Worm (Caenorhabditis elegans): Measurements from ENCODE around the gene rpl-35.

Gene rpl-35

ce11 chrIII:7880132-7880715 is 25.3 kb downstream of the rpl-35 start:
- TF ChIP-seq ceh-34 (tag; optimal IDR thresholded peaks at IDR 0.05) (no peak), ceh-18 (tag; optimal IDR thresholded peaks at IDR 0.05) (peak; percentile 75), tbx-2 (tag; optimal IDR thresholded peaks at IDR 0.05) (no peak), unc-55 (GFP tag; optimal IDR thresholded peaks at IDR 0.05) (peak; percentile 72), rnt-1 (tag; optimal IDR thresholded peaks at IDR 0.05) (peak; percentile 46), hlh-6 (tag; optimal IDR thresholded peaks at IDR 0.05) (no peak), unc-3 (GFP tag; conservative IDR thresholded peaks at IDR 0.05) (no peak), unc-3 (tag; optimal IDR thresholded peaks at IDR 0.05) (no peak)

ce11 chrIII:7882900-7883299 is 28.0 kb downstream of the rpl-35 start, which contains the start of gene ZK688.9:
TSS of gene ZK688.9 (minus strand) at chrIII:7883000.
- no peak for TF ChIP-seq ceh-48 (tag; optimal IDR thresholded peaks at IDR 0.05)
- TF ChIP-seq dve-1 (tag; optimal IDR thresholded peaks at IDR 0.05): no peak

- TF ChIP-seq gmeb-2 (tag; optimal IDR thresholded peaks at IDR 0.05): no peak
- no peak for TF ChIP-seq tbx-2 (tag; optimal IDR thresholded peaks at IDR 0.05)
- no peak for TF ChIP-seq pha-2 (tag; optimal IDR thresholded peaks at IDR 0.05)
- TF ChIP-seq elt-2 (tag; optimal IDR thresholded peaks at IDR 0.05): no peak
- no peak for TF ChIP-seq T23F11.4 (GFP tag; optimal IDR thresholded peaks at IDR 0.05)
- TF ChIP-seq tbx-7 (tag; optimal IDR thresholded peaks at IDR 0.05): no peak
- TF ChIP-seq hlh-6 (tag; optimal IDR thresholded peaks at IDR 0.05): no peak
- no peak for TF ChIP-seq hlh-15 (tag; optimal IDR thresholded peaks at IDR 0.05)
- no peak for TF ChIP-seq fkh-6 (tag; optimal IDR thresholded peaks at IDR 0.05)
- TF ChIP-seq fax-1 (tag; optimal IDR thresholded peaks at IDR 0.05): no peak
- TF ChIP-seq ceh-22 (tag; optimal IDR thresholded peaks at IDR 0.05): no peak
- no peak for TF ChIP-seq elt-4 (tag; optimal IDR thresholded peaks at IDR 0.05)
- TF ChIP-seq lin-11 (tag; optimal IDR thresholded peaks at IDR 0.05): no peak
- no peak for TF ChIP-seq unc-42 (tag; optimal IDR thresholded peaks at IDR 0.05)
Measured at ce11 chrIII:7884863-7885262, 29.9 kb downstream of the rpl-35 start, which contains the start of gene ZK688.11. TSS of gene ZK688.11 (minus strand) at chrIII:7884963.

ce11 chrIII:7889036-7889435 is 34.1 kb downstream of the rpl-35 start:
- TF ChIP-seq C38D4.7 (GFP tag; optimal IDR thresholded peaks at IDR 0.05) (no peak), unc-86 (tag; optimal IDR thresholded peaks at IDR 0.05) (no peak), dmd-4 (tag; optimal IDR thresholded peaks at IDR 0.05; ENCODE audit: borderline replicate concordance) (no peak), ceh-48 (tag; optimal IDR thresholded peaks at IDR 0.05) (no peak), nhr-232 (tag; optimal IDR thresholded peaks at IDR 0.05) (no peak), dve-1 (tag; optimal IDR thresholded peaks at IDR 0.05) (no peak), pqm-1 (tag; optimal IDR thresholded peaks at IDR 0.05) (no peak), pha-2 (tag; optimal IDR thresholded peaks at IDR 0.05) (no peak), ttx-3 (tag; optimal IDR thresholded peaks at IDR 0.05) (no peak), hlh-6 (tag; optimal IDR thresholded peaks at IDR 0.05) (no peak), madf-2 (tag; optimal IDR thresholded peaks at IDR 0.05) (no peak), ceh-45 (GFP tag; IDR thresholded peaks at IDR 0.05) (no peak), elt-2 (tag; optimal IDR thresholded peaks at IDR 0.05) (no peak), ceh-22 (tag; optimal IDR thresholded peaks at IDR 0.05) (no peak), C08G9.2 (tag; optimal IDR thresholded peaks at IDR 0.05) (no peak), ceh-34 (tag; optimal IDR thresholded peaks at IDR 0.05) (no peak)

ce11 chrIII:7891573-7892306 is 36.8 kb downstream of the rpl-35 start, which contains the start of the genes ZK688.5 and fahd-1:
TSS of gene ZK688.5 (minus strand) at chrIII:7891623.
TSS of gene fahd-1 (plus strand) at chrIII:7892256.
- no peak for TF ChIP-seq ceh-6 (GFP tag; optimal IDR thresholded peaks at IDR 0.05)
- no peak for TF ChIP-seq pax-1 (tag; optimal IDR thresholded peaks at IDR 0.05)
- TF ChIP-seq ceh-9 (tag; optimal IDR thresholded peaks at IDR 0.05): no peak
- no peak for TF ChIP-seq dmd-4 (tag; optimal IDR thresholded peaks at IDR 0.05; ENCODE audit: borderline replicate concordance)
- no peak for TF ChIP-seq K02D7.2 (tag; optimal IDR thresholded peaks at IDR 0.05)
- no peak for TF ChIP-seq ceh-22 (tag; optimal IDR thresholded peaks at IDR 0.05)
- no peak for TF ChIP-seq mec-3 (tag; optimal IDR thresholded peaks at IDR 0.05; ENCODE audit: borderline replicate concordance)
- no peak for TF ChIP-seq odd-2 (tag; optimal IDR thresholded peaks at IDR 0.05)
- TF ChIP-seq dve-1 (tag; optimal IDR thresholded peaks at IDR 0.05): no peak
- no peak for TF ChIP-seq K09A11.1 (tag; optimal IDR thresholded peaks at IDR 0.05; ENCODE audit: insufficient read depth)
- no peak for TF ChIP-seq ceh-30 (tag; optimal IDR thresholded peaks at IDR 0.05)
- TF ChIP-seq pros-1 (tag; optimal IDR thresholded peaks at IDR 0.05): no peak
- TF ChIP-seq sox-4 (tag; optimal IDR thresholded peaks at IDR 0.05): no peak
- no peak for TF ChIP-seq pat-9 (tag; optimal IDR thresholded peaks at IDR 0.05)
- TF ChIP-seq pqm-1 (tag; optimal IDR thresholded peaks at IDR 0.05): no peak
- TF ChIP-seq npax-4 (tag; optimal IDR thresholded peaks at IDR 0.05): no peak
- TF ChIP-seq T23F11.4 (GFP tag; optimal IDR thresholded peaks at IDR 0.05): no peak
- TF ChIP-seq elt-2 (tag; optimal IDR thresholded peaks at IDR 0.05): peak; percentile 65
- no peak for TF ChIP-seq C38D4.7 (GFP tag; optimal IDR thresholded peaks at IDR 0.05)

All from whole organism, late embryonic.